Fruit fly (Drosophila melanogaster): Measurements from ENCODE around the gene AGO3.

DNA sequence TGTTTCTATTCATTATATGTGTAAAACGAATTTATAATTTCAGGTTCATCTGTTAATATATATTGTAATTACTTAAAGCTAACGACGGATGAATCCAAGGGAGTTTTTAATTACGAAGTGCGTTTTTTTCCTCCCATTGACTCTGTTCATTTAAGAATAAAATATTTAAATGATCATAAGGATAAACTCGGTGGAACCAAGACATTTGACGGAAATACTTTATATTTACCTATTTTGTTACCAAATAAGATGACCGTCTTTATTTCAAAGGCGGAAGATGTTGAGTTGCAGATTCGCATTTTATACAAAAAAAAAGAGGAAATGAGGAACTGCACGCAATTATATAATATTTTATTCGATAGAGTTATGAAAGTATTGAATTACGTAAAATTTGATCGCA, 14.1 kb downstream of the AGO3 start:
- TF ChIP-seq topi (GFP tag; optimal IDR thresholded peaks at IDR 0.05) (no peak), Gug (GFP tag; IDR thresholded peaks at IDR 0.05) (no peak)

Data from whole organism, prepupa.